Fruit fly (Drosophila melanogaster): ENCODE results near the gene shv.

dm6 chr2L:437498-437897 lies 15.4 kb upstream of the shv start:
- TF ChIP-seq h (optimal IDR thresholded peaks at IDR 0.05), result no peak
- TF ChIP-seq ttk (optimal IDR thresholded peaks at IDR 0.05), result no peak
- no peak for TF ChIP-seq Myc (optimal IDR thresholded peaks at IDR 0.05)
